Fruit fly (Drosophila melanogaster) whole organism, embryonic: ENCODE results near the gene Prosbeta6.

ENCODE experiments used
- CG10147 ChIP-seq: fragments of 200-800 bp; sonication (Bioruptor generic); optimal IDR thresholded peaks from 2 replicates; lab custom pipeline; 2019; ENCODE audit warnings: missing biosample characterization, mild to moderate bottlenecking, missing genetic modification characterization, moderate library complexity
- CG10209 ChIP-seq: fragments of 200-800 bp; sonication (Bioruptor generic); optimal IDR thresholded peaks from 3 replicates; lab custom pipeline; 2017; ENCODE audit warnings: missing biosample characterization, mild to moderate bottlenecking, missing genetic modification characterization, missing genetic modification reagents
- CG10321 ChIP-seq: fragments of 200-800 bp; sonication (Bioruptor generic); IDR thresholded peaks from 2 replicates; pipeline ENCODE4 v1.3.6; 2022; ENCODE audit warnings: missing biosample characterization, missing genetic modification characterization
- CG10431 ChIP-seq: fragments of 200-800 bp; sonication (Bioruptor generic); optimal IDR thresholded peaks from 3 replicates; lab custom pipeline; 2018; ENCODE audit warnings: missing biosample characterization, mild to moderate bottlenecking, missing genetic modification characterization
- CG10959 ChIP-seq: fragments of 200-800 bp; sonication (Bioruptor generic); IDR thresholded peaks from 2 replicates; pipeline ENCODE4 v1.3.6; 2022; ENCODE audit warnings: missing biosample characterization, missing genetic modification characterization
- CG11093 ChIP-seq: fragments of 200-800 bp; sonication (Bioruptor generic); IDR thresholded peaks from 3 replicates; pipeline ENCODE4 v1.3.6; 2022; ENCODE audit warnings: missing biosample characterization, missing genetic modification characterization
- CG11560 ChIP-seq: fragments of 200-800 bp; sonication (Bioruptor generic); IDR thresholded peaks from 3 replicates; pipeline ENCODE4 v1.3.6; 2022; ENCODE audit warnings: missing biosample characterization, missing genetic modification characterization
- CG11696 ChIP-seq: fragments of 200-800 bp; sonication (Bioruptor generic); IDR thresholded peaks from 2 replicates; pipeline ENCODE4 v1.3.6; 2022; ENCODE audit warnings: missing biosample characterization, missing genetic modification characterization
- CG12299 ChIP-seq: fragments of 200-800 bp; sonication (Bioruptor generic); optimal IDR thresholded peaks from 2 replicates; lab custom pipeline; 2018; ENCODE audit warnings: missing biosample characterization, mild to moderate bottlenecking, missing genetic modification characterization
- CG15514 ChIP-seq: fragments of 200-800 bp; sonication (Bioruptor generic); optimal IDR thresholded peaks from 3 replicates; lab custom pipeline; 2017; ENCODE audit warnings: missing biosample characterization, missing genetic modification characterization, mild to moderate bottlenecking, moderate library complexity, missing genetic modification reagents
- CG15601 ChIP-seq: fragments of 200-800 bp; sonication (Bioruptor generic); optimal IDR thresholded peaks from 3 replicates; lab custom pipeline; 2019; ENCODE audit warnings: missing biosample characterization, mild to moderate bottlenecking, missing genetic modification characterization, moderate library complexity
- CG17186 ChIP-seq: fragments of 200-800 bp; sonication (Bioruptor generic); optimal IDR thresholded peaks from 3 replicates; lab custom pipeline; 2017; ENCODE audit warnings: missing biosample characterization, missing genetic modification reagents, missing genetic modification characterization
- CG17568 ChIP-seq: fragments of 200-800 bp; sonication (Bioruptor generic); optimal IDR thresholded peaks from 2 replicates; lab custom pipeline; 2018; ENCODE audit warnings: missing biosample characterization, mild to moderate bottlenecking, missing genetic modification characterization, moderate library complexity
- CG17829 ChIP-seq: fragments of 200-800 bp; optimal IDR thresholded peaks from 2 replicates; lab custom pipeline; 2019; ENCODE audit warnings: missing biosample characterization, mild to moderate bottlenecking, missing genetic modification characterization, moderate library complexity
- CG32767 ChIP-seq: fragments of 200-800 bp; sonication (Bioruptor generic); IDR thresholded peaks from 2 replicates; pipeline ENCODE4 v1.3.6; 2022; ENCODE audit warnings: missing biosample characterization, missing genetic modification characterization
- CG32772 ChIP-seq: fragments of 200-800 bp; sonication (Bioruptor generic); IDR thresholded peaks from 2 replicates; pipeline ENCODE4 v1.3.6; 2022; ENCODE audit warnings: missing biosample characterization, missing genetic modification characterization
- CG33557 ChIP-seq: fragments of 200-800 bp; sonication (Bioruptor generic); optimal IDR thresholded peaks from 2 replicates; lab custom pipeline; 2019; ENCODE audit warnings: missing biosample characterization, mild to moderate bottlenecking, missing genetic modification characterization, moderate library complexity
- CG42726 ChIP-seq: fragments of 200-800 bp; sonication (Bioruptor generic); IDR thresholded peaks from 2 replicates; pipeline ENCODE4 v1.3.6; 2022; ENCODE audit warnings: missing biosample characterization, missing genetic modification characterization; ENCODE audit not compliant: partially characterized antibody
- CG4282 ChIP-seq: fragments of 200-800 bp; sonication (Bioruptor generic); optimal IDR thresholded peaks from 2 replicates; lab custom pipeline; 2016; ENCODE audit warnings: missing biosample characterization, missing genetic modification characterization
- CG43689 ChIP-seq: fragments of 200-800 bp; sonication (Bioruptor generic); IDR thresholded peaks from 2 replicates; pipeline ENCODE4 v1.3.6; 2022; ENCODE audit warnings: missing biosample characterization, missing genetic modification characterization
- CG4854 ChIP-seq: fragments of 200-800 bp; sonication (Bioruptor generic); optimal IDR thresholded peaks from 2 replicates; lab custom pipeline; 2016; ENCODE audit warnings: missing biosample characterization, missing genetic modification characterization, inconsistent platforms
- CG5245 ChIP-seq: fragments of 200-800 bp; sonication (Bioruptor generic); optimal IDR thresholded peaks from 3 replicates; lab custom pipeline; 2016; ENCODE audit warnings: missing biosample characterization, missing genetic modification characterization
- CG7271 ChIP-seq: fragments of 200-800 bp; sonication (Bioruptor generic); optimal IDR thresholded peaks from 2 replicates; lab custom pipeline; 2018; ENCODE audit warnings: missing biosample characterization, mild to moderate bottlenecking, missing genetic modification characterization, moderate library complexity
- CG7987 ChIP-seq: fragments of 200-800 bp; sonication (Bioruptor generic); optimal IDR thresholded peaks from 2 replicates; lab custom pipeline; 2018; ENCODE audit warnings: missing biosample characterization, mild to moderate bottlenecking, missing genetic modification characterization, moderate library complexity
- CG8290 ChIP-seq, 3 experiments: fragments of 200-800 bp; sonication (Bioruptor generic); optimal IDR thresholded peaks; 2 replicates each; lab custom pipeline; 2016 to 2019; ENCODE audit warnings: missing biosample characterization in 3 of 3, missing genetic modification characterization in 3 of 3, mild to moderate bottlenecking in 2 of 3, moderate library complexity in 1 of 3
- CG9215 ChIP-seq: fragments of 200-800 bp; sonication (Bioruptor generic); IDR thresholded peaks from 2 replicates; pipeline ENCODE4 v1.3.6; 2022; ENCODE audit warnings: missing biosample characterization, missing genetic modification characterization
- CG9437 ChIP-seq: fragments of 200-800 bp; sonication (Bioruptor generic); optimal IDR thresholded peaks from 2 replicates; lab custom pipeline; 2018; ENCODE audit warnings: missing biosample characterization, mild to moderate bottlenecking, missing genetic modification characterization
- CG9727 ChIP-seq: fragments of 200-800 bp; sonication (Bioruptor generic); optimal IDR thresholded peaks from 3 replicates; lab custom pipeline; 2017; ENCODE audit warnings: missing biosample characterization, mild to moderate bottlenecking, missing genetic modification characterization
- Dip2 ChIP-seq: fragments of 200-800 bp; sonication (Bioruptor generic); IDR thresholded peaks from 2 replicates; pipeline ENCODE4 v1.3.6; 2022; ENCODE audit warnings: missing biosample characterization, missing genetic modification characterization
- Dref ChIP-seq: fragments of 200-800 bp; sonication (Bioruptor generic); IDR thresholded peaks from 2 replicates; pipeline ENCODE4 v1.3.6; 2022; ENCODE audit warnings: missing biosample characterization, missing genetic modification characterization
- E2f1 ChIP-seq: fragments of 200-800 bp; sonication (Bioruptor generic); IDR thresholded peaks from 2 replicates; pipeline ENCODE4 v1.3.6; 2022; ENCODE audit warnings: missing biosample characterization, missing genetic modification characterization
- Fer1 ChIP-seq: fragments of 200-800 bp; sonication (Bioruptor generic); optimal IDR thresholded peaks from 2 replicates; lab custom pipeline; 2017; ENCODE audit warnings: missing biosample characterization, mild to moderate bottlenecking, missing genetic modification characterization
- HLH3B ChIP-seq: fragments of 200-800 bp; sonication (Bioruptor generic); IDR thresholded peaks from 2 replicates; pipeline ENCODE4 v1.3.6; 2022; ENCODE audit warnings: missing biosample characterization, missing genetic modification characterization
- Hr39 ChIP-seq: fragments of >200 bp; optimal IDR thresholded peaks from 2 replicates; lab custom pipeline; 2017
- Rfx ChIP-seq: fragments of 200-800 bp; sonication (Bioruptor generic); IDR thresholded peaks from 2 replicates; pipeline ENCODE4 v1.3.6; 2022; ENCODE audit warnings: missing biosample characterization, missing genetic modification characterization
- Scr ChIP-seq: fragments of 200-800 bp; sonication (Bioruptor generic); IDR thresholded peaks from 2 replicates; pipeline ENCODE4 v1.3.6; 2022; ENCODE audit warnings: missing biosample characterization, missing genetic modification characterization; ENCODE audit not compliant: partially characterized antibody
- cad ChIP-seq: fragments of >200 bp; optimal IDR thresholded peaks from 2 replicates; lab custom pipeline; 2017; ENCODE audit warnings: missing biosample characterization, missing genetic modification characterization
- cwo ChIP-seq: fragments of 200-800 bp; sonication (Bioruptor generic); optimal IDR thresholded peaks from 3 replicates; lab custom pipeline; 2017; ENCODE audit warnings: missing biosample characterization, missing genetic modification characterization, mild to moderate bottlenecking, moderate library complexity, missing genetic modification reagents
- gce ChIP-seq: fragments of 200-800 bp; sonication (Bioruptor generic); IDR thresholded peaks from 3 replicates; pipeline ENCODE4 v1.3.6; 2022; ENCODE audit warnings: missing biosample characterization, missing genetic modification characterization
- grn ChIP-seq: fragments of 200-800 bp; sonication (Bioruptor generic); optimal IDR thresholded peaks from 3 replicates; lab custom pipeline; 2017; ENCODE audit warnings: missing biosample characterization, missing genetic modification characterization
- p53 ChIP-seq: fragments of 200-800 bp; sonication (Bioruptor generic); optimal IDR thresholded peaks from 2 replicates; lab custom pipeline; 2016; ENCODE audit warnings: missing biosample characterization, missing genetic modification characterization
- pho ChIP-seq: fragments of 200-800 bp; sonication (Bioruptor generic); optimal IDR thresholded peaks from 2 replicates; lab custom pipeline; 2016; ENCODE audit warnings: missing biosample characterization, missing genetic modification characterization
- pita ChIP-seq: fragments of 200-800 bp; sonication (Bioruptor generic); optimal IDR thresholded peaks from 2 replicates; lab custom pipeline; 2017; ENCODE audit warnings: missing biosample characterization, mild to moderate bottlenecking, missing genetic modification characterization
- ranshi ChIP-seq: fragments of 200-800 bp; sonication (Bioruptor generic); IDR thresholded peaks from 2 replicates; pipeline ENCODE4 v1.3.6; 2022; ENCODE audit warnings: missing biosample characterization, missing genetic modification characterization
- rib ChIP-seq: fragments of 200-800 bp; sonication (Bioruptor generic); IDR thresholded peaks from 2 replicates; pipeline ENCODE4 v1.3.6; 2022; ENCODE audit warnings: missing biosample characterization, missing genetic modification characterization
- sens ChIP-seq: fragments of 200-800 bp; sonication (Bioruptor generic); peaks from one replicate; lab custom pipeline; 2016; ENCODE audit warnings: missing biosample characterization, missing genetic modification characterization
- trh ChIP-seq: fragments of 200-800 bp; sonication (Bioruptor generic); optimal IDR thresholded peaks from 2 replicates; lab custom pipeline; 2016; ENCODE audit warnings: missing biosample characterization, missing genetic modification characterization
- twi ChIP-seq: fragments of 200-800 bp; optimal IDR thresholded peaks from 2 replicates; lab custom pipeline; 2019; ENCODE audit warnings: missing biosample characterization, mild to moderate bottlenecking, missing genetic modification characterization, moderate library complexity
- wdn ChIP-seq: fragments of 200-800 bp; sonication (Bioruptor generic); IDR thresholded peaks from 2 replicates; pipeline ENCODE4 v1.3.6; 2022; ENCODE audit warnings: missing biosample characterization, missing genetic modification characterization
- yki ChIP-seq: fragments of >200 bp; optimal IDR thresholded peaks from 3 replicates; lab custom pipeline; 2018
- z ChIP-seq: fragments of 200-800 bp; sonication (Bioruptor generic); IDR thresholded peaks from 3 replicates; pipeline ENCODE4 v1.3.6; 2022; ENCODE audit warnings: missing biosample characterization, missing genetic modification characterization
- zfh2 ChIP-seq: fragments of 200-800 bp; sonication (Bioruptor generic); optimal IDR thresholded peaks from 2 replicates; lab custom pipeline; 2016; ENCODE audit warnings: missing biosample characterization, missing genetic modification characterization

Prosbeta6 gene

DNA sequence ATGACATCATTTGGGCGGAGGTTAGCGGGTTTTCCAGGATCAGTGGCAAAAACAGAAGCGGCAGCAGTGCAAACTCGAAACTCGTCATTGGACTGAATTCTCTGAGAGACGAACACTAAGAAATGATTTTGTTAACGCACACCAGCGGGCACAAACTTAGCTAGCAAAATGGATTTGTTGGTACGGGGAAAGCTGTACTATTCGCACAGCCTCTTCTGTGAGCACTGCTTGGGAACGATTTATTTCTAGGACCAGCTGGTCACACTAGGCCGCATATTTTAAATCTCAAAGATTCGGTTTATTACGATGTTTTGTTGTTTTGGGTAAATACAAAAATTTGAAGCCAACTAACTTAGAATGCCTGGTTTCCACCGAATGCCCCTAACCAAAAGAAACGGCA, 1.1 kb downstream of the Prosbeta6 start, which contains the start of gene CG4098 (continued):
- TF ChIP-seq E2f1 (peak; percentile 52; the same call in 1 of the 2 replicates), CG8290 (GFP tag; optimal IDR thresholded peaks at IDR 0.05; lab: Kevin White, UChicago) (no peak), CG8290 (tag; optimal IDR thresholded peaks at IDR 0.05; lab: Kevin White, UChicago) (peak in 1 of 2 experiments; percentile 95), cwo (GFP tag; lab: Kevin White, UChicago) (peak; percentile 39), CG7987 (GFP tag; lab: Kevin White, UChicago) (peak; percentile 29), CG42726 (GFP tag; lab: Robert Waterston, UW) (no peak), Dref (peak; percentile 53), CG33557 (GFP tag; lab: Kevin White, UChicago) (no peak), Fer1 (GFP tag; lab: Kevin White, UChicago) (peak; percentile 51), HLH3B (GFP tag; lab: Robert Waterston, UW) (peak; percentile 57), CG15514 (GFP tag; lab: Kevin White, UChicago) (peak; percentile 67), CG4282 (GFP tag; lab: Kevin White, UChicago) (peak; percentile 33), p53 (GFP tag; lab: Kevin White, UChicago) (no peak), zfh2 (GFP tag; lab: Kevin White, UChicago) (peak; percentile 75), CG10431 (GFP tag; lab: Kevin White, UChicago) (no peak), trh (GFP tag; lab: Kevin White, UChicago) (no peak), yki (no peak), z (GFP tag; lab: Robert Waterston, UW) (no peak), CG17186 (GFP tag; lab: Kevin White, UChicago) (no peak), Dip2 (GFP tag; lab: Robert Waterston, UW) (no peak), cad (GFP tag; lab: Kevin White, UChicago) (no peak), wdn (GFP tag; lab: Robert Waterston, UW) (peak; percentile 66), CG4854 (GFP tag; lab: Kevin White, UChicago) (no peak), CG11696 (GFP tag; lab: Robert Waterston, UW) (peak; percentile 99), CG17568 (GFP tag; lab: Kevin White, UChicago) (no peak), CG9437 (GFP tag; lab: Kevin White, UChicago) (no peak), Rfx (GFP tag; lab: Robert Waterston, UW) (peak; percentile 91), grn (GFP tag; lab: Kevin White, UChicago) (no peak), rib (GFP tag; lab: Robert Waterston, UW) (no peak), CG5245 (peak; percentile 47), CG15601 (tag; lab: Kevin White, UChicago) (no peak), twi (tag; lab: Kevin White, UChicago) (no peak), CG10147 (GFP tag; lab: Kevin White, UChicago) (peak; percentile 13), CG43689 (no peak), CG10321 (GFP tag; lab: Robert Waterston, UW) (0 out of 2 replicates have a peak, but pooled peaks have one; percentile 9), CG11560 (tag; lab: Robert Waterston, UW) (no peak), Hr39 (lab: Kevin White, UChicago) (no peak), CG12299 (tag; lab: Kevin White, UChicago) (no peak), CG10209 (GFP tag; lab: Kevin White, UChicago) (peak; percentile 38), pho (GFP tag; lab: Kevin White, UChicago) (peak; percentile 58), CG9215 (GFP tag; lab: Robert Waterston, UW) (peak; percentile 47; the same call in 1 of the 2 replicates), CG32772 (GFP tag; lab: Robert Waterston, UW) (0 out of 2 replicates have a peak, but pooled peaks have one; percentile 24), gce (GFP tag; lab: Robert Waterston, UW) (0 out of 3 replicates have a peak, but pooled peaks have one; percentile 64), CG10959 (GFP tag; lab: Robert Waterston, UW) (no peak; the same call in 1 of the 2 replicates), CG11093 (GFP tag; lab: Robert Waterston, UW) (no peak), pita (GFP tag; lab: Kevin White, UChicago) (no peak), CG7271 (tag; lab: Kevin White, UChicago) (no peak), Scr (GFP tag; lab: Robert Waterston, UW) (no peak), CG9727 (peak; percentile 8), CG17829 (tag; lab: Kevin White, UChicago) (peak; percentile 45), ranshi (peak; percentile 56), CG32767 (GFP tag; lab: Robert Waterston, UW) (peak; percentile 52; the same call in 1 of the 2 replicates), sens (GFP tag; lab: Kevin White, UChicago) (peak; percentile 83)
